Fruit fly (Drosophila melanogaster) whole organism, adult: ENCODE measurements around the gene ppk5.

Experiments
- CG11617 ChIP-seq: fragments of 200-800 bp; sonication (Bioruptor generic); optimal IDR thresholded peaks from 2 replicates; lab custom pipeline; 2017; ENCODE audit warnings: mild to moderate bottlenecking, missing biosample characterization, missing genetic modification reagents, missing genetic modification characterization
- CG12768 ChIP-seq: fragments of 200-800 bp; sonication (Bioruptor generic); optimal IDR thresholded peaks from 2 replicates; lab custom pipeline; 2017; ENCODE audit warnings: missing biosample characterization, missing genetic modification characterization, mild to moderate bottlenecking, moderate library complexity, missing genetic modification reagents
- CG14711 ChIP-seq: fragments of 200-800 bp; sonication (Bioruptor generic); optimal IDR thresholded peaks from 2 replicates; lab custom pipeline; 2018; ENCODE audit warnings: missing biosample characterization, mild to moderate bottlenecking, missing genetic modification characterization, moderate library complexity
- CG1620 ChIP-seq: fragments of 200-800 bp; sonication (Bioruptor generic); optimal IDR thresholded peaks from 2 replicates; lab custom pipeline; 2016; ENCODE audit warnings: missing biosample characterization, missing genetic modification characterization
- CG33017 ChIP-seq: fragments of 200-800 bp; sonication (Bioruptor generic); optimal IDR thresholded peaks from 2 replicates; lab custom pipeline; 2018; ENCODE audit warnings: missing biosample characterization, mild to moderate bottlenecking, missing genetic modification characterization, moderate library complexity
- CG5204 ChIP-seq: fragments of 200-800 bp; sonication (Bioruptor generic); optimal IDR thresholded peaks from 2 replicates; lab custom pipeline; 2016; ENCODE audit warnings: missing biosample characterization, missing genetic modification characterization
- CG7045 ChIP-seq: fragments of 200-800 bp; sonication (Bioruptor generic); optimal IDR thresholded peaks from 2 replicates; lab custom pipeline; 2017; ENCODE audit warnings: missing biosample characterization, mild to moderate bottlenecking, missing genetic modification characterization
- CG7101 ChIP-seq: fragments of 200-800 bp; sonication (Bioruptor generic); optimal IDR thresholded peaks from 2 replicates; lab custom pipeline; 2018; ENCODE audit warnings: missing biosample characterization, mild to moderate bottlenecking, missing genetic modification characterization, moderate library complexity
- Clk ChIP-seq: fragments of 200-800 bp; sonication (Bioruptor generic); optimal IDR thresholded peaks from 2 replicates; lab custom pipeline; 2017; ENCODE audit warnings: missing biosample characterization, missing genetic modification characterization
- Crg-1 ChIP-seq: fragments of 200-800 bp; sonication (Bioruptor generic); optimal IDR thresholded peaks from 2 replicates; lab custom pipeline; 2016; ENCODE audit warnings: missing biosample characterization, missing genetic modification characterization
- Hr96 ChIP-seq: fragments of 200-800 bp; sonication (Bioruptor generic); optimal IDR thresholded peaks from 2 replicates; lab custom pipeline; 2016; ENCODE audit warnings: missing biosample characterization, missing genetic modification characterization
- Mnt ChIP-seq: fragments of 200-800 bp; sonication (Bioruptor generic); optimal IDR thresholded peaks from 2 replicates; lab custom pipeline; 2016; ENCODE audit warnings: missing biosample characterization, mild to moderate bottlenecking, missing genetic modification characterization
- bab1 ChIP-seq: fragments of 200-800 bp; sonication (Bioruptor generic); optimal IDR thresholded peaks from 3 replicates; lab custom pipeline; 2019; ENCODE audit warnings: missing biosample characterization, mild to moderate bottlenecking, missing genetic modification characterization, moderate library complexity
- cic ChIP-seq: fragments of 200-800 bp; sonication (Bioruptor generic); optimal IDR thresholded peaks from 2 replicates; lab custom pipeline; 2017; ENCODE audit warnings: missing biosample characterization, mild to moderate bottlenecking, missing genetic modification characterization, moderate library complexity
- cnc ChIP-seq, 2 experiments: fragments of >200 bp; optimal IDR thresholded peaks; 2 replicates each; lab custom pipeline; 2017
- kay ChIP-seq: fragments of 200-800 bp; sonication (Bioruptor generic); peaks from one replicate; lab custom pipeline; 2016; ENCODE audit warnings: missing biosample characterization, missing genetic modification characterization, borderline replicate concordance
- ovo ChIP-seq: fragments of 200-800 bp; sonication (Bioruptor generic); optimal IDR thresholded peaks from 2 replicates; lab custom pipeline; 2016; ENCODE audit warnings: missing biosample characterization, missing genetic modification characterization
- pad ChIP-seq: fragments of 200-800 bp; sonication (Bioruptor generic); optimal IDR thresholded peaks from 3 replicates; lab custom pipeline; 2017; ENCODE audit warnings: missing biosample characterization, missing genetic modification characterization, mild to moderate bottlenecking, moderate library complexity, missing genetic modification reagents
- tj ChIP-seq: fragments of 200-800 bp; sonication (Bioruptor generic); optimal IDR thresholded peaks from 3 replicates; lab custom pipeline; 2017; ENCODE audit warnings: missing biosample characterization, mild to moderate bottlenecking, missing genetic modification characterization, moderate library complexity
- toe ChIP-seq: fragments of 200-800 bp; sonication (Bioruptor generic); optimal IDR thresholded peaks from 2 replicates; lab custom pipeline; 2016; ENCODE audit warnings: missing biosample characterization, missing genetic modification characterization

The ppk5 gene

dm6 chr3L:21568254-21568653, 33.8 kb downstream of the ppk5 start:
- TF ChIP-seq CG11617 (GFP tag; lab: Kevin White, UChicago), result no peak
- no peak for TF ChIP-seq Clk (GFP tag; lab: Kevin White, UChicago)
- TF ChIP-seq Hr96 (GFP tag; lab: Kevin White, UChicago), result no peak
- TF ChIP-seq cic (GFP tag; lab: Kevin White, UChicago), result no peak
- no peak for TF ChIP-seq CG14711 (tag; lab: Kevin White, UChicago)
- TF ChIP-seq toe, result no peak
- TF ChIP-seq CG33017 (tag; lab: Kevin White, UChicago), result no peak
- TF ChIP-seq ovo (GFP tag; lab: Kevin White, UChicago), result no peak
- no peak for TF ChIP-seq CG12768 (GFP tag; lab: Kevin White, UChicago)
- TF ChIP-seq CG7101, result no peak
- TF ChIP-seq kay (GFP tag; lab: Kevin White, UChicago), result no peak
- no peak for TF ChIP-seq tj (GFP tag; lab: Kevin White, UChicago)
- TF ChIP-seq CG1620 (GFP tag; lab: Kevin White, UChicago), result no peak
- no peak for TF ChIP-seq Crg-1 (GFP tag; lab: Kevin White, UChicago)
- no peak for TF ChIP-seq cnc (optimal IDR thresholded peaks at IDR 0.05; lab: Kevin White, UChicago)
- no peak for TF ChIP-seq Mnt (GFP tag; lab: Kevin White, UChicago)
- TF ChIP-seq pad, result no peak
- TF ChIP-seq bab1 (GFP tag; lab: Kevin White, UChicago), result no peak

dm6 chr3L:21568848-21569372, 34.5 kb downstream of the ppk5 start, which contains the start of the genes CRIF and SMC5:
Gene CRIF (minus strand): TSS chr3L:21568898.
Gene SMC5 (plus strand): TSS chr3L:21569176.
- peak; percentile 57 for TF ChIP-seq CG7101
- TF ChIP-seq Crg-1 (GFP tag; lab: Kevin White, UChicago), result no peak
- TF ChIP-seq cic (GFP tag; lab: Kevin White, UChicago), result no peak
- TF ChIP-seq bab1 (GFP tag; lab: Kevin White, UChicago), result peak; percentile 69
- peak; percentile 43 for TF ChIP-seq Clk (GFP tag; lab: Kevin White, UChicago)
- TF ChIP-seq CG11617 (GFP tag; lab: Kevin White, UChicago), result peak; percentile 62
- peak; percentile 89 for TF ChIP-seq toe
- peak; percentile 81 for TF ChIP-seq CG5204
- no peak for TF ChIP-seq cnc (optimal IDR thresholded peaks at IDR 0.05; lab: Kevin White, UChicago)
- peak; percentile 59 for TF ChIP-seq CG7045 (GFP tag; lab: Kevin White, UChicago)
- TF ChIP-seq Mnt (GFP tag; lab: Kevin White, UChicago), result peak; percentile 36
- TF ChIP-seq tj (GFP tag; lab: Kevin White, UChicago), result peak; percentile 51
- peak; percentile 76 for TF ChIP-seq Hr96 (GFP tag; lab: Kevin White, UChicago)
- TF ChIP-seq CG12768 (GFP tag; lab: Kevin White, UChicago), result peak; percentile 47
- TF ChIP-seq CG1620 (GFP tag; lab: Kevin White, UChicago), result peak; percentile 74
- no peak for TF ChIP-seq CG33017 (tag; lab: Kevin White, UChicago)
- no peak for TF ChIP-seq ovo (GFP tag; lab: Kevin White, UChicago)
- no peak for TF ChIP-seq kay (GFP tag; lab: Kevin White, UChicago)
- peak; percentile 21 for TF ChIP-seq pad
- peak; percentile 23 for TF ChIP-seq CG14711 (tag; lab: Kevin White, UChicago)

DNA sequence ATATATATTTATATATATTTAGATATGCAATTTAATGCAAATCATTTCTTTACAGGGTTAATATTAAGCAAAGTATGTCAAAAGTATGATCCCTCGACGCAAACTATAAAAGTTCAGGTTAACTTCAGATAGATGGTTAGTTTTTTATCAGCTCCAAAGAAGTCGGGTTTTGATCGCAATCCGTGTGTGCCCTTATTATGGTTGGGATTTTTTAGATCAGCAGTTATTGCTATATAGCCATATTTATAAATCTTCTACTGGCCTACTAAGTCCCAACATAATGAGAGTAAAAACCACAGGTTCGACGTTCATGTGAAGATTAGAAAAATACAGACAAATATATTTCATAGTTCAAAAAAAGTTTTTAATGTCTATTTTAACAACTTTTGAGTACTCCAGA, 39.4 kb downstream of the ppk5 start, which contains the start of gene EMC10:
Gene EMC10 (plus strand): TSS at position 301 of the 400 bp plus-strand sequence.
- TF ChIP-seq kay (GFP tag; lab: Kevin White, UChicago), result peak; percentile 44
- no peak for TF ChIP-seq CG33017 (tag; lab: Kevin White, UChicago)

dm6 chr3L:21574296-21574745, 39.9 kb downstream of the ppk5 start:
- no peak for TF ChIP-seq Hr96 (GFP tag; lab: Kevin White, UChicago)
- TF ChIP-seq kay (GFP tag; lab: Kevin White, UChicago), result no peak
- no peak for TF ChIP-seq CG33017 (tag; lab: Kevin White, UChicago)
- TF ChIP-seq CG5204, result no peak
- no peak for TF ChIP-seq cic (GFP tag; lab: Kevin White, UChicago)
- no peak for TF ChIP-seq pad
- TF ChIP-seq cnc (optimal IDR thresholded peaks at IDR 0.05; lab: Kevin White, UChicago), result no peak

- TF ChIP-seq CG7045 (GFP tag; lab: Kevin White, UChicago), result no peak
- no peak for TF ChIP-seq CG11617 (GFP tag; lab: Kevin White, UChicago)
- TF ChIP-seq CG5204, result no peak
- no peak for TF ChIP-seq CG14711 (tag; lab: Kevin White, UChicago)
- no peak for TF ChIP-seq Mnt (GFP tag; lab: Kevin White, UChicago)
- no peak for TF ChIP-seq cnc (optimal IDR thresholded peaks at IDR 0.05; lab: Kevin White, UChicago)
- TF ChIP-seq CG12768 (GFP tag; lab: Kevin White, UChicago), result no peak
- TF ChIP-seq kay (GFP tag; lab: Kevin White, UChicago), result no peak
- TF ChIP-seq bab1 (GFP tag; lab: Kevin White, UChicago), result no peak
- no peak for TF ChIP-seq cic (GFP tag; lab: Kevin White, UChicago)
- TF ChIP-seq ovo (GFP tag; lab: Kevin White, UChicago), result no peak
- no peak for TF ChIP-seq Clk (GFP tag; lab: Kevin White, UChicago)
- TF ChIP-seq Hr96 (GFP tag; lab: Kevin White, UChicago), result no peak
- TF ChIP-seq toe, result no peak
- no peak for TF ChIP-seq pad
- no peak for TF ChIP-seq Crg-1 (GFP tag; lab: Kevin White, UChicago)
Observed at dm6 chr3L:21581984-21582383, 47.5 kb downstream of the ppk5 start.

dm6 chr3L:21584683-21585082, 50.2 kb downstream of the ppk5 start:
- TF ChIP-seq cic (GFP tag; lab: Kevin White, UChicago), result no peak
- no peak for TF ChIP-seq Mnt (GFP tag; lab: Kevin White, UChicago)
- TF ChIP-seq CG14711 (tag; lab: Kevin White, UChicago), result peak; percentile 60
- TF ChIP-seq Crg-1 (GFP tag; lab: Kevin White, UChicago), result no peak
- TF ChIP-seq CG1620 (GFP tag; lab: Kevin White, UChicago), result no peak
